Fruit fly (Drosophila melanogaster): ENCODE results near the gene Arglu1.
A peak's percentile ranks its signal among the peaks of the same experiment; 100 is the strongest.

The Arglu1 gene

dm6 chr2L:9956993-9957652, 19.2 kb upstream of the Arglu1 start, which contains the start of the genes CG4658 and CG5846 (continued):
- TF ChIP-seq Dad (GFP tag; optimal IDR thresholded peaks at IDR 0.05) (peak; percentile 17), Asciz (GFP tag; optimal IDR thresholded peaks at IDR 0.05) (peak; percentile 87), tio (GFP tag; optimal IDR thresholded peaks at IDR 0.05) (peak; percentile 93), Atf6 (GFP tag; IDR thresholded peaks at IDR 0.05) (peak; percentile 95), ewg (GFP tag; optimal IDR thresholded peaks at IDR 0.05) (peak; percentile 76), trh (GFP tag; optimal IDR thresholded peaks at IDR 0.05) (peak; percentile 80), Ravus (GFP tag; IDR thresholded peaks at IDR 0.05) (peak; percentile 85), fd3F (GFP tag; optimal IDR thresholded peaks at IDR 0.05) (peak; percentile 92), CG15073 (GFP tag; optimal IDR thresholded peaks at IDR 0.05) (peak; percentile 77), CG3847 (GFP tag; IDR thresholded peaks at IDR 0.05) (peak; percentile 85), CG6683 (GFP tag; optimal IDR thresholded peaks at IDR 0.05) (peak; percentile 75), CG12104 (GFP tag; optimal IDR thresholded peaks at IDR 0.05) (peak; percentile 85), CoRest (tag; optimal IDR thresholded peaks at IDR 0.05) (peak; percentile 96), wek (GFP tag; optimal IDR thresholded peaks at IDR 0.05) (peak; percentile 39), CG11696 (GFP tag; IDR thresholded peaks at IDR 0.05) (peak; percentile 86), Dip3 (GFP tag; optimal IDR thresholded peaks at IDR 0.05) (peak; percentile 78), CG10654 (GFP tag; optimal IDR thresholded peaks at IDR 0.05) (peak; percentile 93), dan (GFP tag; IDR thresholded peaks at IDR 0.05) (peak; percentile 50; the same call in 1 of the 2 replicates)

- TF ChIP-seq az2 (GFP tag; optimal IDR thresholded peaks at IDR 0.05) (no peak), Med (GFP tag) (peak; percentile 55), HLH3B (GFP tag; IDR thresholded peaks at IDR 0.05) (no peak), CG12942 (GFP tag; optimal IDR thresholded peaks at IDR 0.05) (no peak), CG4854 (GFP tag; optimal IDR thresholded peaks at IDR 0.05) (no peak), B-H1 (GFP tag; IDR thresholded peaks at IDR 0.05) (no peak), hb (GFP tag; IDR thresholded peaks at IDR 0.05; ENCODE audit: partially characterized antibody) (no peak), Dref (GFP tag; IDR thresholded peaks at IDR 0.05) (0 out of 2 replicates have a peak, but pooled peaks have one; percentile 28), dmrt11E (tag; optimal IDR thresholded peaks at IDR 0.05) (no peak), fd96Cb (tag; optimal IDR thresholded peaks at IDR 0.05) (no peak), Ets65A (GFP tag) (peak; percentile 60), p53 (GFP tag; optimal IDR thresholded peaks at IDR 0.05) (no peak), CG8359 (GFP tag; optimal IDR thresholded peaks at IDR 0.05; ENCODE audit: borderline replicate concordance) (no peak), CG18764 (GFP tag; optimal IDR thresholded peaks at IDR 0.05) (no peak), gfzf (GFP tag; optimal IDR thresholded peaks at IDR 0.05) (no peak), CG12104 (GFP tag; optimal IDR thresholded peaks at IDR 0.05) (no peak), tll (GFP tag; optimal IDR thresholded peaks at IDR 0.05) (no peak), cad (GFP tag; optimal IDR thresholded peaks at IDR 0.05) (no peak), insv (GFP tag; optimal IDR thresholded peaks at IDR 0.05) (no peak), eve (GFP tag; optimal IDR thresholded peaks at IDR 0.05) (no peak)
These were observed 16.8 kb upstream of the Arglu1 start for dm6 chr2L:9954696-9955095.

- no peak for TF ChIP-seq Tbp (GFP tag; optimal IDR thresholded peaks at IDR 0.05)
- TF ChIP-seq CG13287 (GFP tag; IDR thresholded peaks at IDR 0.05; ENCODE audit: partially characterized antibody), result no peak; the same call in 1 of the 2 replicates
- TF ChIP-seq ap (GFP tag; IDR thresholded peaks at IDR 0.05), result peak; percentile 83
- peak; percentile 57 for TF ChIP-seq vfl (GFP tag; optimal IDR thresholded peaks at IDR 0.05)
- peak; percentile 60 for TF ChIP-seq Rx (GFP tag; IDR thresholded peaks at IDR 0.05)
- TF ChIP-seq run (tag; optimal IDR thresholded peaks at IDR 0.05), result peak; percentile 88
- TF ChIP-seq Hsf (GFP tag; optimal IDR thresholded peaks at IDR 0.05), result peak; percentile 63
- TF ChIP-seq Oli (tag; optimal IDR thresholded peaks at IDR 0.05), result peak; percentile 92
- peak; percentile 89 for TF ChIP-seq ase (GFP tag; IDR thresholded peaks at IDR 0.05)
- TF ChIP-seq fd3F (GFP tag; optimal IDR thresholded peaks at IDR 0.05), result peak; percentile 83
- peak; percentile 90 for TF ChIP-seq caup (GFP tag; optimal IDR thresholded peaks at IDR 0.05; ENCODE audit: severe bottlenecking)
- peak; percentile 92 for TF ChIP-seq CG13424 (tag; optimal IDR thresholded peaks at IDR 0.05)
- TF ChIP-seq dan (GFP tag; IDR thresholded peaks at IDR 0.05), result no peak
- TF ChIP-seq CG8944 (GFP tag; optimal IDR thresholded peaks at IDR 0.05), result peak; percentile 30
These were observed 16.2 kb upstream of the Arglu1 start, which contains the start of the genes CG13126 and CG4709 for dm6 chr2L:9954119-9954518. TSS of gene CG13126 (minus strand) at chr2L:9954181. TSS of gene CG4709 (plus strand) at chr2L:9954325.
